Fruit fly (Drosophila melanogaster) whole organism, embryonic: ENCODE measurements around the gene CG9616.

Experiments
- CG10147 ChIP-seq: fragments of 200-800 bp; sonication (Bioruptor generic); optimal IDR thresholded peaks from 2 replicates; lab custom pipeline; 2019; ENCODE audit warnings: missing biosample characterization, mild to moderate bottlenecking, missing genetic modification characterization, moderate library complexity
- CG10431 ChIP-seq: fragments of 200-800 bp; sonication (Bioruptor generic); optimal IDR thresholded peaks from 3 replicates; lab custom pipeline; 2018; ENCODE audit warnings: missing biosample characterization, mild to moderate bottlenecking, missing genetic modification characterization
- CG11093 ChIP-seq: fragments of 200-800 bp; sonication (Bioruptor generic); IDR thresholded peaks from 3 replicates; pipeline ENCODE4 v1.3.6; 2022; ENCODE audit warnings: missing biosample characterization, missing genetic modification characterization
- CG11695 ChIP-seq: fragments of 200-800 bp; sonication (Bioruptor generic); IDR thresholded peaks from 3 replicates; pipeline ENCODE4 v1.3.6; 2022; ENCODE audit warnings: missing biosample characterization, missing genetic modification characterization
- CG11723 ChIP-seq: fragments of 200-800 bp; sonication (Bioruptor generic); optimal IDR thresholded peaks from 2 replicates; lab custom pipeline; 2017; ENCODE audit warnings: missing biosample characterization, mild to moderate bottlenecking, missing genetic modification characterization
- CG12104 ChIP-seq: fragments of 200-800 bp; sonication (Bioruptor generic); optimal IDR thresholded peaks from 3 replicates; lab custom pipeline; 2016; ENCODE audit warnings: missing biosample characterization, missing genetic modification characterization
- CG12155 ChIP-seq: fragments of 200-800 bp; sonication (Bioruptor generic); optimal IDR thresholded peaks from 3 replicates; lab custom pipeline; 2016; ENCODE audit warnings: missing biosample characterization, missing genetic modification characterization
- CG12391 ChIP-seq: fragments of 200-800 bp; sonication (Bioruptor generic); optimal IDR thresholded peaks from 3 replicates; lab custom pipeline; 2018; ENCODE audit warnings: missing biosample characterization, mild to moderate bottlenecking, missing genetic modification characterization, moderate library complexity
- CG14965 ChIP-seq: fragments of 200-800 bp; sonication (Bioruptor generic); optimal IDR thresholded peaks from 2 replicates; lab custom pipeline; 2016; ENCODE audit warnings: missing biosample characterization, missing genetic modification characterization, borderline replicate concordance
- CG17361 ChIP-seq: fragments of 200-800 bp; sonication (Bioruptor generic); IDR thresholded peaks from 3 replicates; pipeline ENCODE4 v1.3.6; 2022; ENCODE audit warnings: missing biosample characterization, missing genetic modification characterization
- CG17385 ChIP-seq: fragments of 200-800 bp; sonication (Bioruptor generic); optimal IDR thresholded peaks from 3 replicates; lab custom pipeline; 2018; ENCODE audit warnings: missing biosample characterization, mild to moderate bottlenecking, missing genetic modification characterization
- CG2202 ChIP-seq: fragments of 200-800 bp; sonication (Bioruptor generic); optimal IDR thresholded peaks from 2 replicates; lab custom pipeline; 2018; ENCODE audit warnings: missing biosample characterization, mild to moderate bottlenecking, missing genetic modification characterization
- CG30403 ChIP-seq: fragments of 200-800 bp; sonication (Bioruptor generic); optimal IDR thresholded peaks from 3 replicates; lab custom pipeline; 2016; ENCODE audit warnings: missing biosample characterization, missing genetic modification characterization
- CG7271 ChIP-seq: fragments of 200-800 bp; sonication (Bioruptor generic); optimal IDR thresholded peaks from 2 replicates; lab custom pipeline; 2018; ENCODE audit warnings: missing biosample characterization, mild to moderate bottlenecking, missing genetic modification characterization, moderate library complexity
- CG8478 ChIP-seq: fragments of >200 bp; optimal IDR thresholded peaks from 2 replicates; lab custom pipeline; 2018
- CG9797 ChIP-seq: fragments of 200-800 bp; sonication (Bioruptor generic); optimal IDR thresholded peaks from 3 replicates; lab custom pipeline; 2018; ENCODE audit warnings: missing biosample characterization, mild to moderate bottlenecking, missing genetic modification characterization
- Deaf1 ChIP-seq: fragments of 200-800 bp; optimal IDR thresholded peaks from 3 replicates; lab custom pipeline; 2019; ENCODE audit warnings: missing biosample characterization, mild to moderate bottlenecking, missing genetic modification characterization, moderate library complexity
- Dek ChIP-seq: fragments of 200-800 bp; sonication (Bioruptor generic); optimal IDR thresholded peaks from 3 replicates; lab custom pipeline; 2019; ENCODE audit warnings: missing biosample characterization, mild to moderate bottlenecking, missing genetic modification characterization, moderate library complexity
- Fer1 ChIP-seq: fragments of 200-800 bp; sonication (Bioruptor generic); optimal IDR thresholded peaks from 2 replicates; lab custom pipeline; 2017; ENCODE audit warnings: missing biosample characterization, mild to moderate bottlenecking, missing genetic modification characterization
- HLHmδ ChIP-seq: fragments of 200-800 bp; sonication (Bioruptor generic); optimal IDR thresholded peaks from 2 replicates; lab custom pipeline; 2018; ENCODE audit warnings: missing biosample characterization, mild to moderate bottlenecking, missing genetic modification characterization, moderate library complexity
- Lhr ChIP-seq: fragments of 200-800 bp; sonication (Bioruptor generic); optimal IDR thresholded peaks from 3 replicates; lab custom pipeline; 2017; ENCODE audit warnings: mild to moderate bottlenecking, missing biosample characterization, missing genetic modification reagents, missing genetic modification characterization
- Lpt ChIP-seq: fragments of >200 bp; optimal IDR thresholded peaks from 2 replicates; lab custom pipeline; 2018; ENCODE audit warnings: missing biosample characterization, missing genetic modification characterization
- Mrtf ChIP-seq: fragments of 200-800 bp; sonication (Bioruptor generic); IDR thresholded peaks from 3 replicates; pipeline ENCODE4 v1.3.6; 2022; ENCODE audit warnings: missing biosample characterization, missing genetic modification characterization
- Opbp ChIP-seq: fragments of 200-800 bp; sonication (Bioruptor generic); IDR thresholded peaks from 3 replicates; pipeline ENCODE4 v1.3.6; 2022; ENCODE audit warnings: missing biosample characterization, missing genetic modification characterization; ENCODE audit not compliant: partially characterized antibody
- Optix ChIP-seq: fragments of 200-800 bp; sonication (Bioruptor generic); IDR thresholded peaks from 3 replicates; pipeline ENCODE4 v1.3.6; 2022; ENCODE audit warnings: missing biosample characterization, missing genetic modification characterization
- PHDP ChIP-seq: fragments of 200-800 bp; sonication (Bioruptor generic); optimal IDR thresholded peaks from 3 replicates; lab custom pipeline; 2018; ENCODE audit warnings: missing biosample characterization, mild to moderate bottlenecking, missing genetic modification characterization, moderate library complexity
- Scr ChIP-seq: fragments of 200-800 bp; sonication (Bioruptor generic); IDR thresholded peaks from 2 replicates; pipeline ENCODE4 v1.3.6; 2022; ENCODE audit warnings: missing biosample characterization, missing genetic modification characterization; ENCODE audit not compliant: partially characterized antibody
- Tbp ChIP-seq: fragments of >200 bp; optimal IDR thresholded peaks from 2 replicates; lab custom pipeline; 2018; ENCODE audit warnings: missing biosample characterization, missing genetic modification characterization
- al ChIP-seq: fragments of 200-800 bp; sonication (Bioruptor generic); IDR thresholded peaks from 2 replicates; pipeline ENCODE4 v1.3.6; 2022; ENCODE audit warnings: missing biosample characterization, missing genetic modification characterization
- br ChIP-seq: fragments of >200 bp; optimal IDR thresholded peaks from 2 replicates; lab custom pipeline; 2017
- cwo ChIP-seq: fragments of 200-800 bp; sonication (Bioruptor generic); optimal IDR thresholded peaks from 3 replicates; lab custom pipeline; 2017; ENCODE audit warnings: missing biosample characterization, missing genetic modification characterization, mild to moderate bottlenecking, moderate library complexity, missing genetic modification reagents
- dati ChIP-seq: fragments of 200-800 bp; sonication (Bioruptor generic); IDR thresholded peaks from 2 replicates; pipeline ENCODE4 v1.3.6; 2022; ENCODE audit warnings: missing biosample characterization, missing genetic modification characterization
- dmrt99B ChIP-seq: fragments of 200-800 bp; sonication (Bioruptor generic); optimal IDR thresholded peaks from 2 replicates; lab custom pipeline; 2018; ENCODE audit warnings: missing biosample characterization, mild to moderate bottlenecking, missing genetic modification characterization, moderate library complexity
- ems ChIP-seq: fragments of 200-800 bp; sonication (Bioruptor generic); optimal IDR thresholded peaks from 3 replicates; lab custom pipeline; 2016; ENCODE audit warnings: missing biosample characterization, missing genetic modification characterization
- eve ChIP-seq, 2 experiments: fragments of >200 bp; optimal IDR thresholded peaks; 2 replicates each; lab custom pipeline; 2017; ENCODE audit warnings: missing biosample characterization in 2 of 2, missing genetic modification characterization in 2 of 2
- gt ChIP-seq: fragments of 200-800 bp; sonication (Bioruptor generic); IDR thresholded peaks from 2 replicates; pipeline ENCODE4 v1.3.6; 2022; ENCODE audit warnings: missing biosample characterization, missing genetic modification characterization
- klu ChIP-seq: fragments of 200-800 bp; sonication (Bioruptor generic); IDR thresholded peaks from 2 replicates; pipeline ENCODE4 v1.3.6; 2022; ENCODE audit warnings: missing biosample characterization, missing genetic modification characterization
- lov ChIP-seq, 2 experiments: fragments of 200-800 bp in 1 of 2; fragments of >200 bp in 1 of 2; sonication (Bioruptor generic) in 1 of 2; IDR thresholded peaks in 1 of 2; optimal IDR thresholded peaks in 1 of 2; 2 replicates in 1 of 2; 3 replicates in 1 of 2; pipeline versions ENCODE4 v1.3.6 to Lab custom; 2017 to 2022; ENCODE audit warnings: missing biosample characterization in 1 of 2, missing genetic modification characterization in 1 of 2
- luna ChIP-seq: fragments of 200-800 bp; sonication (Bioruptor generic); optimal IDR thresholded peaks from 2 replicates; lab custom pipeline; 2016; ENCODE audit warnings: missing biosample characterization, missing genetic modification characterization
- odd ChIP-seq: fragments of 200-800 bp; sonication (Bioruptor generic); optimal IDR thresholded peaks from 2 replicates; lab custom pipeline; 2017; ENCODE audit warnings: missing biosample characterization, mild to moderate bottlenecking, missing genetic modification characterization
- onecut ChIP-seq: fragments of 200-800 bp; sonication (Bioruptor generic); IDR thresholded peaks from 2 replicates; pipeline ENCODE4 v1.3.6; 2022; ENCODE audit warnings: missing biosample characterization, missing genetic modification characterization
- pb ChIP-seq: fragments of 200-800 bp; sonication (Bioruptor generic); optimal IDR thresholded peaks from 3 replicates; lab custom pipeline; 2016; ENCODE audit warnings: missing biosample characterization, missing genetic modification characterization
- psq ChIP-seq: fragments of 200-800 bp; sonication (Bioruptor generic); optimal IDR thresholded peaks from 2 replicates; lab custom pipeline; 2017; ENCODE audit warnings: missing biosample characterization, missing genetic modification characterization
- pum ChIP-seq: fragments of 200-800 bp; sonication (Bioruptor generic); optimal IDR thresholded peaks from 2 replicates; lab custom pipeline; 2016; ENCODE audit warnings: missing biosample characterization, missing genetic modification characterization
- sqz ChIP-seq: fragments of 200-800 bp; sonication (Bioruptor generic); optimal IDR thresholded peaks from 3 replicates; lab custom pipeline; 2018; ENCODE audit warnings: missing biosample characterization, mild to moderate bottlenecking, missing genetic modification characterization
- sr ChIP-seq: fragments of 200-800 bp; sonication (Bioruptor generic); IDR thresholded peaks from 3 replicates; pipeline ENCODE4 v1.3.6; 2022; ENCODE audit warnings: missing biosample characterization, missing genetic modification characterization
- trem ChIP-seq: fragments of 200-800 bp; optimal IDR thresholded peaks from 3 replicates; lab custom pipeline; 2019; ENCODE audit warnings: missing biosample characterization, mild to moderate bottlenecking, missing genetic modification characterization, moderate library complexity
- usp ChIP-seq: fragments of >200 bp; optimal IDR thresholded peaks from 2 replicates; lab custom pipeline; 2017; ENCODE audit warnings: missing biosample characterization, missing genetic modification characterization
- zen2 ChIP-seq: fragments of 200-800 bp; sonication (Bioruptor generic); IDR thresholded peaks from 3 replicates; pipeline ENCODE4 v1.3.6; 2022; ENCODE audit warnings: missing biosample characterization, missing genetic modification characterization; ENCODE audit not compliant: partially characterized antibody
- zfh1 ChIP-seq: fragments of 200-800 bp; sonication (Bioruptor generic); IDR thresholded peaks from 3 replicates; pipeline ENCODE4 v1.3.6; 2022; ENCODE audit warnings: missing biosample characterization, missing genetic modification characterization

The CG9616 gene

DNA sequence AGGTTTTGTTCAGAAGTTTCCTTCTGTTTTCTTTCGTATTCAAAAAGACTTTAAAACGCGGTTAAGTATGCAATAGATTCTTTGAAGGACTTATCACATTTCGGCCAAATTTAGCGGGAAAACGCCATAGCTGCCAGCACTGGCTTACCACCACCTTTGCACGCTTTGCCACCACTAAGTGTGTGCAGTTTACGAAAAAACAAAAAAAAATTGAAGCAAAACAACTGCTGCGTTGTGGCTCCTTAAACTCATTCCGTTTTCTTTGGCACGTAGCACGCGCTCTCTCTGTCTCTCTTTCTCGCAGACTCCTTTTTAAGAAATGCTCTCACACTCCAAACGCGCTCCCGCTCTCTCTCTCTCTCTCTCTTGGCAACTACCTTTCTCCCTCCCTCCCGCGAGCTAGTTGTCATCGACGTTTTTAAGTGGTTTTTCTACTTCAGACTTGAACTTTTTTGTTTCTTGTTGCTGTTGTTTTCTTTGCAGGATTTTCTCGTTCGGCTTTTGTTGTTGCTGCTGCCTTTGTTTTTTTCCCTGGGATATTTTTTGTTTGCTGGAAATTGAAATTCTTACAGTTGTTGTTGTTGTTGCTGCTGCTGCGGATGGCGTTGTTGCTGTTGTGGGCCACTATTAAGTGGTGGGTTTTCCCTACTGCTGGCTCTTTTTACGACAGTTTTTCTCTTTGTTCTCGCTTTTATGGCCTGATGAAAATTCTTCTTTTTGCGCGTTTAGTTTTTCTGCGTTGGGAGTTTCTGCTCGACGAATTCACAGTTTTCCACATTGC lies 33.4 kb upstream of the CG9616 start (continued):
- no peak for TF ChIP-seq luna (GFP tag; lab: Kevin White, UChicago)
- TF ChIP-seq dati, result no peak
- no peak for TF ChIP-seq CG10147 (GFP tag; lab: Kevin White, UChicago)
- TF ChIP-seq gt (GFP tag; lab: Robert Waterston, UW), result no peak
- TF ChIP-seq CG2202 (tag; lab: Kevin White, UChicago), result no peak
- peak; percentile 4 for TF ChIP-seq Deaf1 (tag; lab: Kevin White, UChicago)
- no peak for TF ChIP-seq CG12104 (GFP tag; lab: Kevin White, UChicago)
- peak; percentile 43; the same call in 1 of the 2 replicates for TF ChIP-seq onecut (GFP tag; lab: Robert Waterston, UW)
- TF ChIP-seq klu (GFP tag; lab: Robert Waterston, UW), result no peak
- TF ChIP-seq psq (GFP tag; lab: Kevin White, UChicago), result no peak
- TF ChIP-seq CG11695 (GFP tag; lab: Robert Waterston, UW), result 0 out of 3 replicates have a peak, but pooled peaks have one; percentile 10
- TF ChIP-seq odd (GFP tag; lab: Kevin White, UChicago), result no peak
- no peak for TF ChIP-seq Scr (GFP tag; lab: Robert Waterston, UW)
- no peak for TF ChIP-seq br (lab: Kevin White, UChicago)
- no peak for TF ChIP-seq cwo
- TF ChIP-seq zen2 (GFP tag; lab: Robert Waterston, UW), result no peak
- TF ChIP-seq HLHmδ (GFP tag; lab: Kevin White, UChicago), result peak; percentile 8
- no peak for TF ChIP-seq zfh1 (GFP tag; lab: Robert Waterston, UW)
- no peak for TF ChIP-seq al (GFP tag; lab: Robert Waterston, UW)
- TF ChIP-seq lov (optimal IDR thresholded peaks at IDR 0.05; lab: Kevin White, UChicago), result no peak
- 0 out of 3 replicates have a peak, but pooled peaks have one; percentile 7 for TF ChIP-seq lov (GFP tag; IDR thresholded peaks at IDR 0.05; lab: Robert Waterston, UW)
- TF ChIP-seq trem (tag; lab: Kevin White, UChicago), result no peak
- TF ChIP-seq ems, result peak; percentile 15
- no peak for TF ChIP-seq Fer1 (GFP tag; lab: Kevin White, UChicago)
- no peak for TF ChIP-seq CG14965 (GFP tag; lab: Kevin White, UChicago)
- no peak for TF ChIP-seq CG12155 (GFP tag; lab: Kevin White, UChicago)
- TF ChIP-seq pum (GFP tag; lab: Kevin White, UChicago), result no peak
- no peak for TF ChIP-seq CG7271 (tag; lab: Kevin White, UChicago)
- peak; percentile 7 for TF ChIP-seq Lpt (GFP tag; lab: Kevin White, UChicago)
- no peak for TF ChIP-seq Optix (GFP tag; lab: Robert Waterston, UW)
- no peak for TF ChIP-seq CG10431 (GFP tag; lab: Kevin White, UChicago)
- no peak for TF ChIP-seq eve (GFP tag; optimal IDR thresholded peaks at IDR 0.05; lab: Kevin White, UChicago)
- TF ChIP-seq Dek (tag; lab: Kevin White, UChicago), result no peak
- TF ChIP-seq PHDP (tag; lab: Kevin White, UChicago), result peak; percentile 13
- peak; percentile 7 for TF ChIP-seq dmrt99B (tag; lab: Kevin White, UChicago)
- TF ChIP-seq CG9797 (GFP tag; lab: Kevin White, UChicago), result no peak
- TF ChIP-seq CG17385 (GFP tag; lab: Kevin White, UChicago), result no peak
- no peak for TF ChIP-seq CG11723
- no peak for TF ChIP-seq Mrtf (GFP tag; lab: Robert Waterston, UW)
- no peak for TF ChIP-seq pb (GFP tag; lab: Kevin White, UChicago)
- no peak for TF ChIP-seq sr (GFP tag; lab: Robert Waterston, UW)
- no peak for TF ChIP-seq CG12391 (tag; lab: Kevin White, UChicago)
- peak; percentile 94 for TF ChIP-seq sqz (GFP tag; lab: Kevin White, UChicago)
- no peak for TF ChIP-seq CG8478 (lab: Kevin White, UChicago)
- TF ChIP-seq CG30403 (GFP tag; lab: Kevin White, UChicago), result no peak
- no peak for TF ChIP-seq CG11093 (GFP tag; lab: Robert Waterston, UW)
- TF ChIP-seq usp, result no peak
- no peak for TF ChIP-seq Lhr
- peak; percentile 59 for TF ChIP-seq Tbp (GFP tag; lab: Kevin White, UChicago)
- no peak; the same call in 1 of the 3 replicates for TF ChIP-seq CG17361 (GFP tag; lab: Robert Waterston, UW)
- no peak for TF ChIP-seq Opbp (GFP tag; lab: Robert Waterston, UW)
